Fruit fly (Drosophila melanogaster): Measurements from ENCODE around the gene CG7290.
A peak's percentile ranks its signal among the peaks of the same experiment; 100 is the strongest.

The CG7290 gene

dm6 chr3L:20198138-20198559, 7.7 kb downstream of the CG7290 start, which contains the start of gene CG42674 (continued):
- TF ChIP-seq CG43689 (GFP tag; IDR thresholded peaks at IDR 0.05), result no peak
- no peak for TF ChIP-seq CG3407 (GFP tag; optimal IDR thresholded peaks at IDR 0.05)
- TF ChIP-seq Neu2 (GFP tag; optimal IDR thresholded peaks at IDR 0.05; ENCODE audit: borderline replicate concordance), result no peak
- no peak for TF ChIP-seq B-H1 (GFP tag; IDR thresholded peaks at IDR 0.05)
- TF ChIP-seq ind (GFP tag; optimal IDR thresholded peaks at IDR 0.05), result no peak
- no peak for TF ChIP-seq CG16815 (GFP tag; optimal IDR thresholded peaks at IDR 0.05)
- TF ChIP-seq Myb (GFP tag; optimal IDR thresholded peaks at IDR 0.05), result no peak
- no peak for TF ChIP-seq Dip2 (GFP tag; IDR thresholded peaks at IDR 0.05)
- no peak for TF ChIP-seq disco-r (GFP tag; optimal IDR thresholded peaks at IDR 0.05)
- no peak for TF ChIP-seq fd3F (GFP tag; optimal IDR thresholded peaks at IDR 0.05)
- no peak for TF ChIP-seq NK7.1 (GFP tag; optimal IDR thresholded peaks at IDR 0.05)
- no peak for TF ChIP-seq CG10565 (GFP tag; optimal IDR thresholded peaks at IDR 0.05)
- TF ChIP-seq CG17829 (tag; optimal IDR thresholded peaks at IDR 0.05), result no peak
- peak; percentile 5 for TF ChIP-seq CG10543 (GFP tag; optimal IDR thresholded peaks at IDR 0.05)
- no peak for TF ChIP-seq Chrac-16 (GFP tag; optimal IDR thresholded peaks at IDR 0.05)
- peak; percentile 12 for TF ChIP-seq Meics (GFP tag; optimal IDR thresholded peaks at IDR 0.05)
- no peak for TF ChIP-seq corto (GFP tag; optimal IDR thresholded peaks at IDR 0.05)
- TF ChIP-seq pho (GFP tag; optimal IDR thresholded peaks at IDR 0.05), result no peak
- no peak for TF ChIP-seq CG2129 (GFP tag; IDR thresholded peaks at IDR 0.05; ENCODE audit: partially characterized antibody)
- TF ChIP-seq ab (GFP tag; optimal IDR thresholded peaks at IDR 0.05), result no peak
- no peak for TF ChIP-seq dimm (GFP tag; IDR thresholded peaks at IDR 0.05)
- TF ChIP-seq PHDP (tag; optimal IDR thresholded peaks at IDR 0.05), result no peak
- TF ChIP-seq onecut (GFP tag; IDR thresholded peaks at IDR 0.05), result no peak
- TF ChIP-seq CG13287 (GFP tag; IDR thresholded peaks at IDR 0.05; ENCODE audit: partially characterized antibody), result peak; percentile 37; the same call in 1 of the 2 replicates
- TF ChIP-seq CG30403 (GFP tag; optimal IDR thresholded peaks at IDR 0.05), result no peak
- no peak for TF ChIP-seq CG2875 (GFP tag; optimal IDR thresholded peaks at IDR 0.05)
- no peak for TF ChIP-seq sqz (GFP tag; optimal IDR thresholded peaks at IDR 0.05)
- TF ChIP-seq CG11085 (GFP tag; IDR thresholded peaks at IDR 0.05), result no peak
- no peak for TF ChIP-seq kni (GFP tag; optimal IDR thresholded peaks at IDR 0.05)
- TF ChIP-seq Hr51 (GFP tag; optimal IDR thresholded peaks at IDR 0.05), result no peak
- no peak for TF ChIP-seq her (GFP tag; optimal IDR thresholded peaks at IDR 0.05)
- TF ChIP-seq CG6765 (GFP tag; optimal IDR thresholded peaks at IDR 0.05), result no peak
- no peak for TF ChIP-seq ap (GFP tag; IDR thresholded peaks at IDR 0.05)
- TF ChIP-seq nerfin-2 (GFP tag; IDR thresholded peaks at IDR 0.05; ENCODE audit: partially characterized antibody), result no peak
- TF ChIP-seq jumu (GFP tag; optimal IDR thresholded peaks at IDR 0.05), result no peak
- TF ChIP-seq gsb-n (tag; optimal IDR thresholded peaks at IDR 0.05), result no peak
- TF ChIP-seq mirr (GFP tag; optimal IDR thresholded peaks at IDR 0.05), result no peak
- TF ChIP-seq D19A (tag; optimal IDR thresholded peaks at IDR 0.05), result peak; percentile 93
- TF ChIP-seq CG4617 (GFP tag; optimal IDR thresholded peaks at IDR 0.05; ENCODE audit: borderline replicate concordance), result no peak
- TF ChIP-seq Mrtf (GFP tag; IDR thresholded peaks at IDR 0.05), result no peak
- no peak for TF ChIP-seq yki (optimal IDR thresholded peaks at IDR 0.05)
- TF ChIP-seq eyg (GFP tag; optimal IDR thresholded peaks at IDR 0.05), result no peak
- TF ChIP-seq CG8388 (GFP tag; optimal IDR thresholded peaks at IDR 0.05), result no peak
- peak; percentile 2 for TF ChIP-seq Fer1 (GFP tag; optimal IDR thresholded peaks at IDR 0.05)
- TF ChIP-seq CHES-1-like (GFP tag; optimal IDR thresholded peaks at IDR 0.05), result no peak
- TF ChIP-seq CG18599 (GFP tag; optimal IDR thresholded peaks at IDR 0.05), result no peak
- no peak for TF ChIP-seq Atf3 (GFP tag; optimal IDR thresholded peaks at IDR 0.05)
- no peak for TF ChIP-seq Camta (GFP tag; optimal IDR thresholded peaks at IDR 0.05)
- peak; percentile 15; the same call in 1 of the 2 replicates for TF ChIP-seq E2f2 (GFP tag; IDR thresholded peaks at IDR 0.05)
- TF ChIP-seq Ets65A (GFP tag), result no peak
- no peak for TF ChIP-seq BEAF-32 (GFP tag; optimal IDR thresholded peaks at IDR 0.05)
- TF ChIP-seq CG4360 (GFP tag; IDR thresholded peaks at IDR 0.05), result no peak

All from whole organism, embryonic.